Fruit fly (Drosophila melanogaster): ENCODE measurements around the gene Lsp1beta.
A peak's percentile ranks its signal among the peaks of the same experiment; 100 is the strongest.

Lsp1beta gene

dm6 chr2L:866950-867744 lies 31.2 kb upstream of the Lsp1beta start (continued):
- TF ChIP-seq Chrac-16 (GFP tag; optimal IDR thresholded peaks at IDR 0.05) = peak; percentile 94
- peak; percentile 97 for TF ChIP-seq CG14441 (GFP tag; IDR thresholded peaks at IDR 0.05)
- peak; percentile 96 for TF ChIP-seq zfh1 (GFP tag; IDR thresholded peaks at IDR 0.05)
- peak; percentile 85 for TF ChIP-seq CG12744 (GFP tag; optimal IDR thresholded peaks at IDR 0.05)
- TF ChIP-seq CG15601 (tag; optimal IDR thresholded peaks at IDR 0.05) = peak; percentile 89
- peak; percentile 95 for TF ChIP-seq row (GFP tag; IDR thresholded peaks at IDR 0.05)
- TF ChIP-seq CG5245 (GFP tag; optimal IDR thresholded peaks at IDR 0.05) = peak; percentile 90
- TF ChIP-seq CG7556 (GFP tag; optimal IDR thresholded peaks at IDR 0.05) = peak; percentile 90
- peak; percentile 92 for TF ChIP-seq Hsf (GFP tag; optimal IDR thresholded peaks at IDR 0.05)
- peak; percentile 88 for TF ChIP-seq CG7786 (GFP tag; optimal IDR thresholded peaks at IDR 0.05)
- TF ChIP-seq emc (GFP tag; optimal IDR thresholded peaks at IDR 0.05) = peak; percentile 75
- TF ChIP-seq Myb (GFP tag; optimal IDR thresholded peaks at IDR 0.05) = peak; percentile 65
- peak; percentile 95 for TF ChIP-seq rib (GFP tag; IDR thresholded peaks at IDR 0.05)
- TF ChIP-seq MESR4 (GFP tag; optimal IDR thresholded peaks at IDR 0.05) = peak; percentile 24
- no peak for TF ChIP-seq hb (GFP tag; IDR thresholded peaks at IDR 0.05; ENCODE audit: partially characterized antibody)
- peak; percentile 81 for TF ChIP-seq CG3407 (GFP tag; optimal IDR thresholded peaks at IDR 0.05)
- peak; percentile 90 for TF ChIP-seq Dad (GFP tag; optimal IDR thresholded peaks at IDR 0.05)
- TF ChIP-seq CG17802 (tag; optimal IDR thresholded peaks at IDR 0.05) = peak; percentile 78
- TF ChIP-seq Ada2b (GFP tag; IDR thresholded peaks at IDR 0.05) = peak; percentile 93
- TF ChIP-seq CG1647 (GFP tag; optimal IDR thresholded peaks at IDR 0.05) = peak; percentile 85
- peak; percentile 95 for TF ChIP-seq tgo (GFP tag; IDR thresholded peaks at IDR 0.05)
- TF ChIP-seq Aef1 (GFP tag; IDR thresholded peaks at IDR 0.05) = peak; percentile 94
- TF ChIP-seq CG33557 (GFP tag; optimal IDR thresholded peaks at IDR 0.05) = peak; percentile 89
- TF ChIP-seq CG15269 (tag; optimal IDR thresholded peaks at IDR 0.05) = peak; percentile 96
- TF ChIP-seq Ssrp (tag; optimal IDR thresholded peaks at IDR 0.05) = peak; percentile 90
- peak; percentile 96 for TF ChIP-seq HLH3B (GFP tag; IDR thresholded peaks at IDR 0.05)
- peak; percentile 97 for TF ChIP-seq NFAT (GFP tag; IDR thresholded peaks at IDR 0.05)
- TF ChIP-seq Drgx (GFP tag; IDR thresholded peaks at IDR 0.05) = peak; percentile 97
- peak; percentile 91 to 94 for TF ChIP-seq Pdp1 (GFP tag; optimal IDR thresholded peaks at IDR 0.05)
- peak; percentile 93 for TF ChIP-seq tin (GFP tag; optimal IDR thresholded peaks at IDR 0.05)
- peak; percentile 92 for TF ChIP-seq Atf6 (GFP tag; IDR thresholded peaks at IDR 0.05)
- peak; percentile 89 for TF ChIP-seq CG4820 (GFP tag; optimal IDR thresholded peaks at IDR 0.05)
- peak; percentile 34 for TF ChIP-seq Jarid2 (GFP tag; optimal IDR thresholded peaks at IDR 0.05)
- TF ChIP-seq cas (GFP tag; IDR thresholded peaks at IDR 0.05) = peak; percentile 85
- peak; percentile 94 for TF ChIP-seq unpg (GFP tag; optimal IDR thresholded peaks at IDR 0.05)
- peak; percentile 97 for TF ChIP-seq slbo (GFP tag; IDR thresholded peaks at IDR 0.05)
- peak; percentile 71 for TF ChIP-seq CG8089 (GFP tag; optimal IDR thresholded peaks at IDR 0.05)
- peak; percentile 85 for TF ChIP-seq CG1529 (GFP tag; optimal IDR thresholded peaks at IDR 0.05)
- TF ChIP-seq CG11560 (tag; IDR thresholded peaks at IDR 0.05) = peak; percentile 82
- peak; percentile 97 for TF ChIP-seq CG14014 (GFP tag; IDR thresholded peaks at IDR 0.05)
- no peak for TF ChIP-seq CG7963 (GFP tag; IDR thresholded peaks at IDR 0.05; ENCODE audit: partially characterized antibody)
- peak; percentile 94 for TF ChIP-seq CG14050 (GFP tag; IDR thresholded peaks at IDR 0.05)
- peak; percentile 83 for TF ChIP-seq Gsc (GFP tag; IDR thresholded peaks at IDR 0.05)
- TF ChIP-seq CG7372 (GFP tag; IDR thresholded peaks at IDR 0.05) = peak; percentile 93
- TF ChIP-seq Ptx1 (GFP tag; IDR thresholded peaks at IDR 0.05) = peak; percentile 96
- TF ChIP-seq Gug (GFP tag; IDR thresholded peaks at IDR 0.05) = peak; percentile 91
- peak; percentile 89 for TF ChIP-seq Max (GFP tag; optimal IDR thresholded peaks at IDR 0.05)
- peak; percentile 88 for TF ChIP-seq pnt (GFP tag; optimal IDR thresholded peaks at IDR 0.05)
- TF ChIP-seq CG4404 (GFP tag; IDR thresholded peaks at IDR 0.05) = peak; percentile 93
- TF ChIP-seq Doc2 (GFP tag; IDR thresholded peaks at IDR 0.05) = peak; percentile 80

Measured in whole organism, embryonic.